Worm (Caenorhabditis elegans): ENCODE measurements around the gene C46A5.6.

DNA sequence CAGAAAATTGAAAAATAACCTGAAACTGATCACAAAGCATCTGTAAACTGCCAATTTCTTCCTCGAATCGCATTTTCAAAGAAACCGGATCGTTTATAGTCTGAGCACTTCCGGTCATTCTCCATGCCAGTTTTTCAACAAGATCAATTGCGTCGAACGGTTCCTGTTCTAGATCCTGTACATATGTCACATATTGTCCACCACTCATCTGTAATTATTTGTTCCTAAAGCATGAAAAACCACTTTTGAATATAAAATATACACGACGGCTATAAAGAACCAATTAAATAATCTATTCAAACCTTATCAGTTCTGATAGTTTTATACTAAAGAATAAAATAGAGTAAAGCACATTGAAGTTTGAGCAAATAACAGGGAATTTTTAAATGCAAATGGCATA lies 18.6 kb upstream of the C46A5.6 start, which contains the start of gene sec-10:
- no peak for TF ChIP-seq pha-4 (tag; optimal IDR thresholded peaks at IDR 0.05)
- no peak for TF ChIP-seq ceh-43 (GFP tag; optimal IDR thresholded peaks at IDR 0.05)
- TF ChIP-seq elt-3 (tag; optimal IDR thresholded peaks at IDR 0.05), result no peak
- no peak for TF ChIP-seq unc-62 (GFP tag; optimal IDR thresholded peaks at IDR 0.05)
- TF ChIP-seq snpc-4 (tag; optimal IDR thresholded peaks at IDR 0.05), result no peak
- TF ChIP-seq nhr-237 (tag; optimal IDR thresholded peaks at IDR 0.05), result no peak
- TF ChIP-seq nhr-12 (tag; optimal IDR thresholded peaks at IDR 0.05), result no peak
- TF ChIP-seq unc-39 (tag; optimal IDR thresholded peaks at IDR 0.05), result no peak
- TF ChIP-seq ces-1 (GFP tag; optimal IDR thresholded peaks at IDR 0.05), result no peak
- no peak for TF ChIP-seq nhr-28 (tag; optimal IDR thresholded peaks at IDR 0.05)
- TF ChIP-seq lin-13 (tag; optimal IDR thresholded peaks at IDR 0.05), result no peak
- no peak for TF ChIP-seq ztf-11 (tag; optimal IDR thresholded peaks at IDR 0.05)
- no peak for TF ChIP-seq mls-2 (tag; optimal IDR thresholded peaks at IDR 0.05)
